Fruit fly (Drosophila melanogaster) whole organism, prepupa: Measurements from ENCODE around the gene CG12560.

Experiments used
- Blimp-1 ChIP-seq: fragments of 200-800 bp; sonication (Bioruptor generic); optimal IDR thresholded peaks from 3 replicates; lab custom pipeline; 2017; ENCODE audit warnings: missing biosample characterization, missing genetic modification characterization, mild to moderate bottlenecking, moderate library complexity, missing genetic modification reagents
- CG10631 ChIP-seq: fragments of 200-800 bp; sonication (Bioruptor generic); optimal IDR thresholded peaks from 2 replicates; lab custom pipeline; 2016; ENCODE audit warnings: missing biosample characterization, missing genetic modification characterization
- CG10669 ChIP-seq: fragments of 200-800 bp; sonication (Bioruptor generic); optimal IDR thresholded peaks from 3 replicates; lab custom pipeline; 2018; ENCODE audit warnings: missing biosample characterization, mild to moderate bottlenecking, missing genetic modification characterization, moderate library complexity
- CG11762 ChIP-seq: fragments of 200-800 bp; sonication (Bioruptor generic); optimal IDR thresholded peaks from 3 replicates; lab custom pipeline; 2016; ENCODE audit warnings: missing biosample characterization, missing genetic modification characterization; ENCODE audit not compliant: insufficient read depth
- CG11902 ChIP-seq: fragments of 200-800 bp; sonication (Bioruptor generic); optimal IDR thresholded peaks from 3 replicates; lab custom pipeline; 2016; ENCODE audit warnings: missing biosample characterization, missing genetic modification characterization
- CG15336 ChIP-seq: fragments of 200-800 bp; sonication (Bioruptor generic); IDR thresholded peaks from 2 replicates; pipeline ENCODE4 v1.3.6; 2022; ENCODE audit warnings: missing biosample characterization, missing genetic modification characterization
- CG1621 ChIP-seq: fragments of 200-800 bp; sonication (Bioruptor generic); optimal IDR thresholded peaks from 3 replicates; lab custom pipeline; 2018; ENCODE audit warnings: missing biosample characterization, mild to moderate bottlenecking, missing genetic modification characterization
- CG16779 ChIP-seq: fragments of 200-800 bp; sonication (Bioruptor generic); optimal IDR thresholded peaks from 3 replicates; lab custom pipeline; 2017; ENCODE audit warnings: missing biosample characterization, mild to moderate bottlenecking, missing genetic modification characterization
- CG3032 ChIP-seq: fragments of 200-800 bp; optimal IDR thresholded peaks from 2 replicates; lab custom pipeline; 2019; ENCODE audit warnings: missing biosample characterization, mild to moderate bottlenecking, missing genetic modification characterization, moderate library complexity
- CG31627 ChIP-seq: fragments of 200-800 bp; sonication (Bioruptor generic); optimal IDR thresholded peaks from 3 replicates; lab custom pipeline; 2016; ENCODE audit warnings: missing biosample characterization, missing genetic modification characterization
- CG3919 ChIP-seq: fragments of 200-800 bp; sonication (Bioruptor generic); optimal IDR thresholded peaks from 3 replicates; lab custom pipeline; 2016; ENCODE audit warnings: missing biosample characterization, missing genetic modification characterization
- CG4318 ChIP-seq: fragments of 200-800 bp; sonication (Bioruptor generic); optimal IDR thresholded peaks from 3 replicates; lab custom pipeline; 2017; ENCODE audit warnings: missing biosample characterization, mild to moderate bottlenecking, missing genetic modification characterization
- CG6163 ChIP-seq: fragments of 200-800 bp; sonication (Bioruptor generic); IDR thresholded peaks from 3 replicates; pipeline ENCODE4 v1.3.6; 2022; ENCODE audit warnings: missing biosample characterization, missing genetic modification characterization
- CG6276 ChIP-seq: fragments of 200-800 bp; sonication (Bioruptor generic); optimal IDR thresholded peaks from 2 replicates; lab custom pipeline; 2017; ENCODE audit warnings: missing biosample characterization, mild to moderate bottlenecking, missing genetic modification characterization
- CG6792 ChIP-seq: fragments of 200-800 bp; sonication (Bioruptor generic); optimal IDR thresholded peaks from 3 replicates; lab custom pipeline; 2016; ENCODE audit warnings: missing biosample characterization, missing genetic modification characterization
- CG6808 ChIP-seq: fragments of 200-800 bp; sonication (Bioruptor generic); optimal IDR thresholded peaks from 3 replicates; lab custom pipeline; 2017; ENCODE audit warnings: missing biosample characterization, missing genetic modification characterization, mild to moderate bottlenecking, moderate library complexity, missing genetic modification reagents
- CG6854 ChIP-seq: fragments of 200-800 bp; sonication (Bioruptor generic); optimal IDR thresholded peaks from 2 replicates; lab custom pipeline; 2017; ENCODE audit warnings: missing biosample characterization, mild to moderate bottlenecking, missing genetic modification characterization
- CG7368 ChIP-seq: fragments of 200-800 bp; sonication (Bioruptor generic); optimal IDR thresholded peaks from 3 replicates; lab custom pipeline; 2016; ENCODE audit warnings: missing biosample characterization, missing genetic modification characterization
- CG8119 ChIP-seq: fragments of 200-800 bp; sonication (Bioruptor generic); IDR thresholded peaks from 3 replicates; pipeline ENCODE4 v1.3.6; 2022; ENCODE audit warnings: missing biosample characterization, missing genetic modification characterization
- CG8632 ChIP-seq: fragments of 200-800 bp; sonication (Bioruptor generic); optimal IDR thresholded peaks from 3 replicates; lab custom pipeline; 2016; ENCODE audit warnings: missing biosample characterization, missing genetic modification characterization
- Eip75B ChIP-seq: fragments of 200-800 bp; sonication (Bioruptor generic); optimal IDR thresholded peaks from 3 replicates; lab custom pipeline; 2016; ENCODE audit warnings: missing biosample characterization, missing genetic modification characterization
- Eip78C ChIP-seq: fragments of 200-800 bp; sonication (Bioruptor generic); peaks from one replicate; lab custom pipeline; 2016; ENCODE audit warnings: missing biosample characterization, missing genetic modification characterization
- Hr38 ChIP-seq: sonication (Bioruptor generic); optimal IDR thresholded peaks from 2 replicates; lab custom pipeline; 2016; ENCODE audit warnings: missing biosample characterization, missing genetic modification characterization
- Hr39 ChIP-seq: fragments of 200-800 bp; sonication (Bioruptor generic); optimal IDR thresholded peaks from 2 replicates; lab custom pipeline; 2016; ENCODE audit warnings: missing biosample characterization, missing genetic modification characterization
- Hr4 ChIP-seq: fragments of 200-800 bp; sonication (Bioruptor generic); optimal IDR thresholded peaks from 3 replicates; lab custom pipeline; 2016; ENCODE audit warnings: missing biosample characterization, missing genetic modification characterization
- Lpt ChIP-seq: fragments of 200-800 bp; sonication (Bioruptor generic); optimal IDR thresholded peaks from 3 replicates; lab custom pipeline; 2016; ENCODE audit warnings: missing biosample characterization, missing genetic modification characterization
- Smox ChIP-seq: fragments of 200-800 bp; sonication (Bioruptor generic); optimal IDR thresholded peaks from 3 replicates; lab custom pipeline; 2016; ENCODE audit warnings: missing biosample characterization, missing genetic modification characterization
- Sox102F ChIP-seq: fragments of 200-800 bp; sonication (Bioruptor generic); optimal IDR thresholded peaks from 2 replicates; lab custom pipeline; 2016; ENCODE audit warnings: missing biosample characterization, mild to moderate bottlenecking, missing genetic modification characterization
- Sox15 ChIP-seq: fragments of 200-800 bp; sonication (Bioruptor generic); optimal IDR thresholded peaks from 3 replicates; lab custom pipeline; 2016; ENCODE audit warnings: missing biosample characterization, missing genetic modification characterization
- achi ChIP-seq: fragments of 200-800 bp; sonication (Bioruptor generic); optimal IDR thresholded peaks from 3 replicates; lab custom pipeline; 2016; ENCODE audit warnings: missing biosample characterization, missing genetic modification characterization
- acj6 ChIP-seq: fragments of 200-800 bp; sonication (Bioruptor generic); optimal IDR thresholded peaks from 3 replicates; lab custom pipeline; 2016; ENCODE audit warnings: missing biosample characterization, missing genetic modification characterization
- cyc ChIP-seq: fragments of 200-800 bp; sonication (Bioruptor generic); optimal IDR thresholded peaks from 3 replicates; lab custom pipeline; 2016; ENCODE audit warnings: missing biosample characterization, missing genetic modification characterization
- dac ChIP-seq: fragments of 200-800 bp; sonication (Bioruptor generic); optimal IDR thresholded peaks from 2 replicates; lab custom pipeline; 2017; ENCODE audit warnings: missing biosample characterization, mild to moderate bottlenecking, missing genetic modification characterization
- dsx ChIP-seq: fragments of 200-800 bp; optimal IDR thresholded peaks from 3 replicates; lab custom pipeline; 2019; ENCODE audit warnings: missing biosample characterization, mild to moderate bottlenecking, missing genetic modification characterization, moderate library complexity; ENCODE audit not compliant: poor library complexity, severe bottlenecking
- eg ChIP-seq: fragments of 200-800 bp; sonication (Bioruptor generic); IDR thresholded peaks from 3 replicates; pipeline ENCODE4 v1.3.6; 2022; ENCODE audit warnings: missing biosample characterization, missing genetic modification characterization
- fd59A ChIP-seq: fragments of 200-800 bp; sonication (Bioruptor generic); optimal IDR thresholded peaks from 2 replicates; lab custom pipeline; 2017; ENCODE audit warnings: missing biosample characterization, mild to moderate bottlenecking, missing genetic modification characterization, missing genetic modification reagents
- fkh ChIP-seq: fragments of 200-800 bp; sonication (Bioruptor generic); optimal IDR thresholded peaks from 3 replicates; lab custom pipeline; 2017; ENCODE audit warnings: missing biosample characterization, mild to moderate bottlenecking, missing genetic modification characterization, moderate library complexity
- lz ChIP-seq: fragments of 200-800 bp; sonication (Bioruptor generic); optimal IDR thresholded peaks from 3 replicates; lab custom pipeline; 2016; ENCODE audit warnings: missing biosample characterization, missing genetic modification characterization
- net ChIP-seq: fragments of 200-800 bp; sonication (Bioruptor generic); optimal IDR thresholded peaks from 3 replicates; lab custom pipeline; 2016; ENCODE audit warnings: missing biosample characterization, missing genetic modification characterization
- pdm3 ChIP-seq: fragments of 200-800 bp; sonication (Bioruptor generic); optimal IDR thresholded peaks from 3 replicates; lab custom pipeline; 2016; ENCODE audit warnings: missing biosample characterization, missing genetic modification characterization
- salr ChIP-seq, 2 experiments: fragments of 200-800 bp; sonication (Bioruptor generic); optimal IDR thresholded peaks; 3 replicates each; lab custom pipeline; 2016 to 2018; ENCODE audit warnings: missing biosample characterization in 2 of 2, missing genetic modification characterization in 2 of 2, mild to moderate bottlenecking in 1 of 2
- spab ChIP-seq: fragments of 200-800 bp; sonication (Bioruptor generic); optimal IDR thresholded peaks from 2 replicates; lab custom pipeline; 2017; ENCODE audit warnings: missing biosample characterization, mild to moderate bottlenecking, missing genetic modification characterization, missing genetic modification reagents
- ss ChIP-seq, 2 experiments: fragments of 200-800 bp; sonication (Bioruptor generic); optimal IDR thresholded peaks; 2 replicates in 1 of 2; 3 replicates in 1 of 2; lab custom pipeline; 2017 to 2018; ENCODE audit warnings: mild to moderate bottlenecking in 2 of 2, missing biosample characterization in 2 of 2, missing genetic modification characterization in 2 of 2, moderate library complexity in 1 of 2
- svp ChIP-seq: fragments of 200-800 bp; sonication (Bioruptor generic); peaks from one replicate; lab custom pipeline; 2016; ENCODE audit warnings: missing biosample characterization, missing genetic modification characterization
- topi ChIP-seq: fragments of 200-800 bp; sonication (Bioruptor generic); optimal IDR thresholded peaks from 3 replicates; lab custom pipeline; 2016; ENCODE audit warnings: missing biosample characterization, missing genetic modification characterization
- vri ChIP-seq: fragments of 200-800 bp; sonication (Bioruptor generic); optimal IDR thresholded peaks from 3 replicates; lab custom pipeline; 2016; ENCODE audit warnings: missing biosample characterization, mild to moderate bottlenecking, missing genetic modification characterization

CG12560 gene

DNA sequence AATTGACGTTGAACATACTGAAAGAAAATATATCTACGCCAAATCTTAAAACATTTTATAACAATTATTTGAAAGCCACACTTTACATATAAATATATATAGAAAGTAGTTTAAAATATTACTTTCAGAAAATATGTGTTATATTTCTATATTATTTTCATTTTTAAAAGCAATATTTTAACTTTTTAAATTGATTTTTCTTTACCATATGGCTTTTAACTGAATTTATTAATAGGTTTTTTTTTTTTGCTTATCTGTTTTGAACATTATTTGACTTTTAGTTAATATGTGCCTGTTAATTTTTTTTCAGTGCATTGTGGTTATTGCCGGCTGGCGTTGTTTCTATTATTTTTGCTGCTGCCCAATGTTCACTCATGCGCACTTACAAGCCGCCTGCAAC lies 41.2 kb downstream of the CG12560 start (continued):
- TF ChIP-seq Blimp-1 (no peak), CG1621 (tag; lab: Kevin White, UChicago) (no peak), CG11902 (GFP tag; lab: Kevin White, UChicago) (no peak), net (GFP tag; lab: Kevin White, UChicago) (no peak), ss (GFP tag; optimal IDR thresholded peaks at IDR 0.05; lab: Kevin White, UChicago) (peak in 1 of 2 experiments; percentile 15), Eip75B (no peak), CG6276 (GFP tag; lab: Kevin White, UChicago) (peak; percentile 54), svp (no peak), Sox15 (GFP tag; lab: Kevin White, UChicago) (no peak), CG11762 (GFP tag; lab: Kevin White, UChicago) (no peak), CG7368 (GFP tag; lab: Kevin White, UChicago) (no peak), dsx (no peak), eg (GFP tag; lab: Robert Waterston, UW) (peak; percentile 69), spab (GFP tag; lab: Kevin White, UChicago) (peak; percentile 27), Sox102F (GFP tag; lab: Kevin White, UChicago) (no peak), achi (GFP tag; lab: Kevin White, UChicago) (peak; percentile 26), dac (GFP tag; lab: Kevin White, UChicago) (no peak), CG6792 (GFP tag; lab: Kevin White, UChicago) (no peak), CG15336 (GFP tag; lab: Robert Waterston, UW) (peak; percentile 66), acj6 (peak; percentile 18), CG10631 (peak; percentile 11), CG10669 (GFP tag; lab: Kevin White, UChicago) (no peak), CG3919 (GFP tag; lab: Kevin White, UChicago) (peak; percentile 21), CG6808 (GFP tag; lab: Kevin White, UChicago) (no peak), fd59A (GFP tag; lab: Kevin White, UChicago) (no peak), CG6854 (GFP tag; lab: Kevin White, UChicago) (no peak), CG6163 (GFP tag; lab: Robert Waterston, UW) (peak; percentile 60), Smox (no peak), Hr39 (GFP tag; lab: Kevin White, UChicago) (no peak), CG16779 (tag; lab: Kevin White, UChicago) (no peak), CG4318 (GFP tag; lab: Kevin White, UChicago) (peak; percentile 62), vri (GFP tag; lab: Kevin White, UChicago) (no peak), salr (GFP tag; optimal IDR thresholded peaks at IDR 0.05; lab: Kevin White, UChicago) (peak in 1 of 2 experiments; percentile 45), topi (GFP tag; lab: Kevin White, UChicago) (no peak), lz (GFP tag; lab: Kevin White, UChicago) (no peak), Hr38 (no peak)
- TF ChIP-seq, all 60 proteins: peak for 22

DNA sequence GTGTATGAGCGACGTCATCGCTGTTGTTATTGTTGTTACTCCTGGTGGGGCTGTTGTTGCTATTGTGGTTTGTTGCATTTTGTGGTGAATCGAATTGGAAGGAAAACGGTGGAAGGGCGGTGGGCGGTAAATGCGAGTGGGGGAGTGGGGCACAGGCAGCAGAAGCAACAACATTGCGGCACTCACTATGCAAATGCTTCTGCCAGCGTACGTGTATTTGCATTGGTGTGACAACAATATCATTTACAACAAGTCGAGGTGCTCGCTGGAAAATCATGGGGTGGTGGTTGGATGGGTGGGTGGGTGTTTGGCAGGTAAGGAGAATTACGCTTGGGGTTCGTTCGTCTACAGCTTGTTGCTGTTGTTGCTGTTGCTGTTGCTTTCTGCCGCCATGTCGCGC lies 41.6 kb downstream of the CG12560 start:
- 0 out of 3 replicates have a peak, but pooled peaks have one; percentile 42 for TF ChIP-seq CG6163 (GFP tag; lab: Robert Waterston, UW)
- TF ChIP-seq CG11902 (GFP tag; lab: Kevin White, UChicago): no peak
- TF ChIP-seq Eip78C: no peak
- no peak for TF ChIP-seq svp
- TF ChIP-seq CG8632: no peak

- peak; percentile 53 for TF ChIP-seq Hr4 (GFP tag; lab: Kevin White, UChicago)
- TF ChIP-seq CG6854 (GFP tag; lab: Kevin White, UChicago): no peak
- no peak for TF ChIP-seq CG3032
- TF ChIP-seq cyc: no peak
- peak in 1 of 2 experiments; percentile 56 for TF ChIP-seq ss (GFP tag; optimal IDR thresholded peaks at IDR 0.05; lab: Kevin White, UChicago)
- TF ChIP-seq Blimp-1: no peak
- TF ChIP-seq CG16779 (tag; lab: Kevin White, UChicago): no peak
- no peak for TF ChIP-seq Hr39 (GFP tag; lab: Kevin White, UChicago)
- no peak for TF ChIP-seq CG11762 (GFP tag; lab: Kevin White, UChicago)
- no peak for TF ChIP-seq CG8119 (GFP tag; lab: Robert Waterston, UW)
- TF ChIP-seq fkh (GFP tag; lab: Kevin White, UChicago): no peak
- peak; percentile 21 for TF ChIP-seq CG4318 (GFP tag; lab: Kevin White, UChicago)
- no peak for TF ChIP-seq pdm3 (GFP tag; lab: Kevin White, UChicago)
- TF ChIP-seq Lpt (GFP tag; lab: Kevin White, UChicago): no peak
- no peak for TF ChIP-seq CG31627 (GFP tag; lab: Kevin White, UChicago)
- 0 out of 3 replicates have a peak, but pooled peaks have one; percentile 16 for TF ChIP-seq eg (GFP tag; lab: Robert Waterston, UW)
- TF ChIP-seq Sox102F (GFP tag; lab: Kevin White, UChicago): no peak
- TF ChIP-seq Eip78C: peak; percentile 66
- no peak for TF ChIP-seq svp
- no peak for TF ChIP-seq CG15336 (GFP tag; lab: Robert Waterston, UW)
- no peak for TF ChIP-seq spab (GFP tag; lab: Kevin White, UChicago)
These were observed 42.3 kb downstream of the CG12560 start for dm6 chr2L:7966866-7967549.
